Fruit fly (Drosophila melanogaster) S2 (cell line): ENCODE results near the gene Cyp313a4.

Experiments
- CG8478 ChIP-seq: fragments of >200 bp; optimal IDR thresholded peaks from 2 replicates; lab custom pipeline; 2018
- CTCF ChIP-seq, 2 experiments: fragments of >200 bp; optimal IDR thresholded peaks; 2 replicates each; lab custom pipeline; 2018

DNA sequence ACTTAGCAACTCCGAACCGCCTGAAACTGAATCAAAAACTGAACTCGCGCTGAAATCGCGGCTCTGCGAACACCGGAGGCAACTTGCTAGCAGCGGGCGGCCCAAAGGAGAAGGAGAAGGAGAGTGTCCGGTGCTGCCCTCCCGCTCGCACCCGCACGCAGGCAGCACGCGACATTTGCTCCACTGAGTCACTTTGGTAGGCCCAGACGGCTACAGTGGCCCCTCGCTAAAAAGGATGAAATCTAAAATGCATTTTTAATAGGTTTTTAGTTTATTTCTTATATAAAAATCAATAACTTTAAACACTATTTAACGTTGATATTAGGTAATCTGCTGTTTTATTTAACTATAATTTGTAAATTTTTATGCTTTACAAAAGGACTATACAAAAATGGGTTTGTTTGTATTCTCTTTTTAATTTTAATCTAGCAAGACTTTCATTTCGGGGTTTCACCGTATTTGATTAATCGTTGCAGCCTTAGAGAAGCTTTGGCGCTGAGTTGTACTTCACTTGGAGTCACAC, 41.3 kb upstream of the Cyp313a4 start, which contains the start of gene Men:
- TF ChIP-seq CG8478 (lab: Kevin White, UChicago) (no peak), CTCF (optimal IDR thresholded peaks at IDR 0.05; lab: Kevin White, UChicago) (no peak)
